Worm (Caenorhabditis elegans) whole organism, L2 larva: ENCODE data around the gene blos-2.

ENCODE experiments used
- ama-1 ChIP-seq: fragments of 150-350 bp; optimal IDR thresholded peaks from 2 replicates; lab custom pipeline; 2018; ENCODE audit warnings: inconsistent platforms
- ceh-82 ChIP-seq: fragments of 150-350 bp; optimal IDR thresholded peaks from 2 replicates; lab custom pipeline; 2014; ENCODE audit warnings: missing biosample characterization, missing genetic modification characterization
- dmd-4 ChIP-seq: sonication (generic microtip); optimal IDR thresholded peaks from 2 replicates; lab custom pipeline; 2017; ENCODE audit warnings: missing biosample characterization, missing genetic modification characterization
- egl-27 ChIP-seq: sonication (generic microtip); optimal IDR thresholded peaks from 3 replicates; lab custom pipeline; 2017; ENCODE audit warnings: missing biosample characterization, missing genetic modification reagents, missing genetic modification characterization
- elt-3 ChIP-seq: sonication (generic microtip); optimal IDR thresholded peaks from 2 replicates; lab custom pipeline; 2017; ENCODE audit warnings: missing biosample characterization, missing genetic modification characterization
- nhr-11 ChIP-seq: fragments of 150-350 bp; optimal IDR thresholded peaks from 2 replicates; lab custom pipeline; 2014; ENCODE audit warnings: missing biosample characterization, missing genetic modification characterization
- nhr-12 ChIP-seq: fragments of 150-350 bp; optimal IDR thresholded peaks from 2 replicates; lab custom pipeline; 2014; ENCODE audit warnings: missing biosample characterization, missing genetic modification characterization
- nhr-23 ChIP-seq: fragments of 150-350 bp; optimal IDR thresholded peaks from 2 replicates; lab custom pipeline; 2014; ENCODE audit warnings: missing biosample characterization, missing genetic modification reagents, missing genetic modification characterization
- nhr-77 ChIP-seq: fragments of 150-350 bp; optimal IDR thresholded peaks from 2 replicates; lab custom pipeline; 2014; ENCODE audit warnings: missing biosample characterization, missing genetic modification characterization
- sem-4 ChIP-seq: fragments of 150-350 bp; optimal IDR thresholded peaks from 2 replicates; lab custom pipeline; 2014; ENCODE audit warnings: missing biosample characterization, missing genetic modification reagents, missing genetic modification characterization

DNA sequence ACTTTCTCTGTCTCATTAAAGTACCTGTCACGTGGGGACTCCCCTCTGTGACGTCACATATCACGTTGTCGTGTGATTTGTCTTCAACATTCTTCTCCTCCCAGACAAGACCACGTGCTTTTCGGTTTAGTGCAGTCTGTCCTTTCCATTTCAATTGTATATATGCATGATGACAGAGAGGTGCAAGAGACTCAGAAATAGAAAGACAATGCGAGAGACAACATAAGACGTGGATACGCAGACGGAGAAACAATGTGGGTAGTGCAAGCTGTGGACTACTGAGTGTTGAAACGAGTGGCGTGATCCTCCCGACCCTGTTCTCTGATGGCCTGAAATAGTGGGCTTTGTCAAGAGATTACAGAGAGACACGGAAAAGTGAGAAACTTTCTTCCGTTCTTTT, 2.7 kb downstream of the blos-2 start:
- TF ChIP-seq nhr-12 (no peak), egl-27 (tag; lab: Kevin White, UChicago) (peak; percentile 87), elt-3 (tag; lab: Kevin White, UChicago) (no peak), dmd-4 (tag; lab: Kevin White, UChicago) (no peak), nhr-11 (tag; lab: Kevin White, UChicago) (no peak), ama-1 (lab: Kevin White, UChicago) (peak; percentile 23), sem-4 (tag; lab: Kevin White, UChicago) (peak; percentile 98), nhr-23 (tag; lab: Kevin White, UChicago) (no peak), ceh-82 (tag; lab: Kevin White, UChicago) (peak; percentile 45), nhr-77 (tag; lab: Kevin White, UChicago) (no peak)
